Worm (Caenorhabditis elegans): Measurements from ENCODE around the gene ttr-16.

- peak; percentile 94 for TF ChIP-seq ama-1 (optimal IDR thresholded peaks at IDR 0.05)
- no peak for TF ChIP-seq ZK546.5 (tag; optimal IDR thresholded peaks at IDR 0.05)
- TF ChIP-seq fos-1 (tag; optimal IDR thresholded peaks at IDR 0.05), result no peak
Observed at ce11 chrIV:11080823-11081285, 16.9 kb upstream of the ttr-16 start, which contains the start of gene atg-7.
